Fruit fly (Drosophila melanogaster) whole organism, embryonic: Measurements from ENCODE around the gene Agxt.
A peak's percentile ranks its signal among the peaks of the same experiment; 100 is the strongest.

ENCODE experiments used
- Awh ChIP-seq: fragments of 200-800 bp; sonication (Bioruptor generic); IDR thresholded peaks from 2 replicates; pipeline ENCODE4, ENCODE4 v1.3.6; 2022; ENCODE audit warnings: missing biosample characterization, missing genetic modification characterization
- BtbVII ChIP-seq: fragments of 200-800 bp; sonication (Bioruptor generic); optimal IDR thresholded peaks from 3 replicates; lab custom pipeline; 2017; ENCODE audit warnings: missing biosample characterization, mild to moderate bottlenecking, missing genetic modification characterization
- CG10321 ChIP-seq: fragments of 200-800 bp; sonication (Bioruptor generic); IDR thresholded peaks from 2 replicates; pipeline ENCODE4 v1.3.6; 2022; ENCODE audit warnings: missing biosample characterization, missing genetic modification characterization
- CG10431 ChIP-seq: fragments of 200-800 bp; sonication (Bioruptor generic); optimal IDR thresholded peaks from 3 replicates; lab custom pipeline; 2018; ENCODE audit warnings: missing biosample characterization, mild to moderate bottlenecking, missing genetic modification characterization
- CG10979 ChIP-seq: fragments of 200-800 bp; sonication (Bioruptor generic); optimal IDR thresholded peaks from 2 replicates; lab custom pipeline; 2018; ENCODE audit warnings: missing biosample characterization, mild to moderate bottlenecking, missing genetic modification characterization, moderate library complexity
- CG14014 ChIP-seq: fragments of 200-800 bp; sonication (Bioruptor generic); IDR thresholded peaks from 2 replicates; pipeline ENCODE4 v1.3.6; 2022; ENCODE audit warnings: missing biosample characterization, missing genetic modification characterization
- CG14050 ChIP-seq: fragments of 200-800 bp; sonication (Bioruptor generic); IDR thresholded peaks from 3 replicates; pipeline ENCODE4 v1.3.6; 2022; ENCODE audit warnings: missing biosample characterization, missing genetic modification characterization
- CG14965 ChIP-seq: fragments of 200-800 bp; sonication (Bioruptor generic); optimal IDR thresholded peaks from 2 replicates; lab custom pipeline; 2016; ENCODE audit warnings: missing biosample characterization, missing genetic modification characterization, borderline replicate concordance
- CG15073 ChIP-seq: fragments of 200-800 bp; sonication (Bioruptor generic); optimal IDR thresholded peaks from 2 replicates; lab custom pipeline; 2016; ENCODE audit warnings: missing biosample characterization, missing genetic modification characterization
- CG15479 ChIP-seq: fragments of 200-800 bp; sonication (Bioruptor generic); optimal IDR thresholded peaks from 3 replicates; lab custom pipeline; 2019; ENCODE audit warnings: missing biosample characterization, mild to moderate bottlenecking, missing genetic modification characterization, moderate library complexity
- CG2129 ChIP-seq: fragments of 200-800 bp; sonication (Bioruptor generic); IDR thresholded peaks from 2 replicates; pipeline ENCODE4 v1.3.6; 2022; ENCODE audit warnings: missing biosample characterization, missing genetic modification characterization; ENCODE audit not compliant: partially characterized antibody
- CG34422 ChIP-seq: fragments of 200-800 bp; sonication (Bioruptor generic); IDR thresholded peaks from 3 replicates; pipeline ENCODE4 v1.3.6; 2022; ENCODE audit warnings: missing biosample characterization, missing genetic modification characterization
- CG3995 ChIP-seq: fragments of 200-800 bp; sonication (Bioruptor generic); optimal IDR thresholded peaks from 3 replicates; lab custom pipeline; 2016; ENCODE audit warnings: missing biosample characterization, missing genetic modification characterization
- CG4424 ChIP-seq: fragments of 200-800 bp; sonication (Bioruptor generic); optimal IDR thresholded peaks from 3 replicates; lab custom pipeline; 2016; ENCODE audit warnings: missing biosample characterization, missing genetic modification characterization
- CG4617 ChIP-seq: fragments of 200-800 bp; sonication (Bioruptor generic); optimal IDR thresholded peaks from 3 replicates; lab custom pipeline; 2016; ENCODE audit warnings: missing biosample characterization, missing genetic modification characterization, borderline replicate concordance
- CG7745 ChIP-seq: fragments of 200-800 bp; sonication (Bioruptor generic); optimal IDR thresholded peaks from 2 replicates; lab custom pipeline; 2018; ENCODE audit warnings: missing biosample characterization, mild to moderate bottlenecking, missing genetic modification characterization, moderate library complexity
- CG8944 ChIP-seq: fragments of 200-800 bp; sonication (Bioruptor generic); optimal IDR thresholded peaks from 3 replicates; lab custom pipeline; 2016; ENCODE audit warnings: missing biosample characterization, missing genetic modification characterization
- CG9817 ChIP-seq: fragments of 200-800 bp; sonication (Bioruptor generic); optimal IDR thresholded peaks from 2 replicates; lab custom pipeline; 2018; ENCODE audit warnings: missing biosample characterization, mild to moderate bottlenecking, missing genetic modification characterization, moderate library complexity
- CG9932 ChIP-seq: fragments of 200-800 bp; sonication (Bioruptor generic); IDR thresholded peaks from 2 replicates; pipeline ENCODE4 v1.3.6; 2022; ENCODE audit warnings: missing biosample characterization, missing genetic modification characterization
- CrebB ChIP-seq: fragments of 200-800 bp; sonication (Bioruptor generic); optimal IDR thresholded peaks from 3 replicates; lab custom pipeline; 2018; ENCODE audit warnings: missing biosample characterization, mild to moderate bottlenecking, missing genetic modification characterization
- E2f2 ChIP-seq: fragments of 200-800 bp; sonication (Bioruptor generic); IDR thresholded peaks from 2 replicates; pipeline ENCODE4 v1.3.6; 2022; ENCODE audit warnings: missing biosample characterization, missing genetic modification characterization
- Gug ChIP-seq: fragments of 200-800 bp; sonication (Bioruptor generic); IDR thresholded peaks from 4 replicates; pipeline ENCODE4 v1.3.6; 2022; ENCODE audit warnings: missing biosample characterization, missing genetic modification characterization
- Hand ChIP-seq: fragments of 200-800 bp; sonication (Bioruptor generic); optimal IDR thresholded peaks from 2 replicates; lab custom pipeline; 2017; ENCODE audit warnings: mild to moderate bottlenecking, missing biosample characterization, missing genetic modification reagents, missing genetic modification characterization
- Lpt ChIP-seq: fragments of >200 bp; optimal IDR thresholded peaks from 2 replicates; lab custom pipeline; 2018; ENCODE audit warnings: missing biosample characterization, missing genetic modification characterization
- Nf-YB ChIP-seq: fragments of 200-800 bp; sonication (Bioruptor generic); optimal IDR thresholded peaks from 3 replicates; lab custom pipeline; 2019; ENCODE audit warnings: missing biosample characterization, mild to moderate bottlenecking, missing genetic modification characterization, moderate library complexity
- Poxn ChIP-seq: fragments of 200-800 bp; sonication (Bioruptor generic); IDR thresholded peaks from 2 replicates; pipeline ENCODE4 v1.3.6; 2022; ENCODE audit warnings: missing biosample characterization, missing genetic modification characterization
- Ravus ChIP-seq: fragments of 200-800 bp; sonication (Bioruptor generic); IDR thresholded peaks from 2 replicates; pipeline ENCODE4 v1.3.6; 2022; ENCODE audit warnings: missing biosample characterization, missing genetic modification characterization
- Rx ChIP-seq: fragments of 200-800 bp; sonication (Bioruptor generic); IDR thresholded peaks from 2 replicates; pipeline ENCODE4 v1.3.6; 2022; ENCODE audit warnings: missing biosample characterization, missing genetic modification characterization
- Scr ChIP-seq: fragments of 200-800 bp; sonication (Bioruptor generic); IDR thresholded peaks from 2 replicates; pipeline ENCODE4 v1.3.6; 2022; ENCODE audit warnings: missing biosample characterization, missing genetic modification characterization; ENCODE audit not compliant: partially characterized antibody
- ab ChIP-seq: fragments of 200-800 bp; sonication (Bioruptor generic); optimal IDR thresholded peaks from 2 replicates; lab custom pipeline; 2016; ENCODE audit warnings: missing biosample characterization, missing genetic modification characterization
- bigmax ChIP-seq: fragments of 200-800 bp; sonication (Bioruptor generic); optimal IDR thresholded peaks from 2 replicates; lab custom pipeline; 2018; ENCODE audit warnings: missing biosample characterization, mild to moderate bottlenecking, missing genetic modification characterization
- bowl ChIP-seq: fragments of 200-800 bp; sonication (Bioruptor generic); IDR thresholded peaks from 2 replicates; pipeline ENCODE4 v1.3.6; 2022; ENCODE audit warnings: missing biosample characterization, missing genetic modification characterization
- btn ChIP-seq: fragments of 200-800 bp; sonication (Bioruptor generic); optimal IDR thresholded peaks from 2 replicates; lab custom pipeline; 2016; ENCODE audit warnings: missing biosample characterization, missing genetic modification characterization
- cad ChIP-seq: fragments of >200 bp; optimal IDR thresholded peaks from 2 replicates; lab custom pipeline; 2017; ENCODE audit warnings: missing biosample characterization, missing genetic modification characterization
- cg ChIP-seq: fragments of 200-800 bp; sonication (Bioruptor generic); optimal IDR thresholded peaks from 3 replicates; lab custom pipeline; 2019; ENCODE audit warnings: missing biosample characterization, mild to moderate bottlenecking, missing genetic modification characterization, moderate library complexity
- dati ChIP-seq: fragments of 200-800 bp; sonication (Bioruptor generic); IDR thresholded peaks from 2 replicates; pipeline ENCODE4 v1.3.6; 2022; ENCODE audit warnings: missing biosample characterization, missing genetic modification characterization
- dpn ChIP-seq, 2 experiments: fragments of 200-800 bp; sonication (Bioruptor generic); optimal IDR thresholded peaks; 3 replicates each; lab custom pipeline; 2016; ENCODE audit warnings: missing biosample characterization in 2 of 2, missing genetic modification characterization in 2 of 2
- ewg ChIP-seq: fragments of 200-800 bp; sonication (Bioruptor generic); optimal IDR thresholded peaks from 3 replicates; lab custom pipeline; 2017; ENCODE audit warnings: mild to moderate bottlenecking, missing biosample characterization, missing genetic modification reagents, missing genetic modification characterization
- eyg ChIP-seq: fragments of 200-800 bp; sonication (Bioruptor generic); optimal IDR thresholded peaks from 3 replicates; lab custom pipeline; 2016; ENCODE audit warnings: missing biosample characterization, missing genetic modification characterization
- gcm2 ChIP-seq: fragments of 200-800 bp; sonication (Bioruptor generic); optimal IDR thresholded peaks from 2 replicates; lab custom pipeline; 2016; ENCODE audit warnings: missing biosample characterization, missing genetic modification characterization
- gem ChIP-seq: fragments of 200-800 bp; sonication (Bioruptor generic); optimal IDR thresholded peaks from 2 replicates; lab custom pipeline; 2019; ENCODE audit warnings: missing biosample characterization, mild to moderate bottlenecking, missing genetic modification characterization, moderate library complexity
- jigr1 ChIP-seq: fragments of 200-800 bp; sonication (Bioruptor generic); IDR thresholded peaks from 3 replicates; pipeline ENCODE4 v1.3.6; 2022; ENCODE audit warnings: missing biosample characterization, missing genetic modification characterization
- jing ChIP-seq: fragments of 200-800 bp; sonication (Bioruptor generic); optimal IDR thresholded peaks from 2 replicates; lab custom pipeline; 2018; ENCODE audit warnings: missing biosample characterization, mild to moderate bottlenecking, missing genetic modification characterization
- jumu ChIP-seq: fragments of 200-800 bp; sonication (Bioruptor generic); optimal IDR thresholded peaks from 3 replicates; lab custom pipeline; 2016; ENCODE audit warnings: missing biosample characterization, missing genetic modification characterization
- lbe ChIP-seq: fragments of 200-800 bp; sonication (Bioruptor generic); optimal IDR thresholded peaks from 2 replicates; lab custom pipeline; 2016; ENCODE audit warnings: missing biosample characterization, mild to moderate bottlenecking, missing genetic modification characterization
- onecut ChIP-seq: fragments of 200-800 bp; sonication (Bioruptor generic); IDR thresholded peaks from 2 replicates; pipeline ENCODE4 v1.3.6; 2022; ENCODE audit warnings: missing biosample characterization, missing genetic modification characterization
- pfk ChIP-seq: fragments of 200-800 bp; sonication (Bioruptor generic); optimal IDR thresholded peaks from 2 replicates; lab custom pipeline; 2018; ENCODE audit warnings: missing biosample characterization, mild to moderate bottlenecking, missing genetic modification characterization, moderate library complexity
- pzg ChIP-seq: fragments of 200-800 bp; sonication (Bioruptor generic); optimal IDR thresholded peaks from 3 replicates; lab custom pipeline; 2018; ENCODE audit warnings: missing biosample characterization, mild to moderate bottlenecking, missing genetic modification characterization, moderate library complexity
- zen2 ChIP-seq: fragments of 200-800 bp; sonication (Bioruptor generic); IDR thresholded peaks from 3 replicates; pipeline ENCODE4 v1.3.6; 2022; ENCODE audit warnings: missing biosample characterization, missing genetic modification characterization; ENCODE audit not compliant: partially characterized antibody
- zfh1 ChIP-seq: fragments of 200-800 bp; sonication (Bioruptor generic); IDR thresholded peaks from 3 replicates; pipeline ENCODE4 v1.3.6; 2022; ENCODE audit warnings: missing biosample characterization, missing genetic modification characterization

The Agxt gene

dm6 chrX:6533101-6533636, 4.4 kb downstream of the Agxt start, which contains the start of gene RpL7A (continued):
- TF ChIP-seq jumu (GFP tag; lab: Kevin White, UChicago) (peak; percentile 8), cg (GFP tag; lab: Kevin White, UChicago) (no peak), CG14014 (peak; percentile 50; the same call in 1 of the 2 replicates), CG9932 (peak; percentile 29; the same call in 1 of the 2 replicates), cad (GFP tag; lab: Kevin White, UChicago) (no peak), lbe (no peak), bigmax (peak; percentile 37), Poxn (GFP tag; lab: Robert Waterston, UW) (no peak), Lpt (GFP tag; lab: Kevin White, UChicago) (no peak), CG7745 (tag; lab: Kevin White, UChicago) (no peak), bowl (no peak), pzg (GFP tag; lab: Kevin White, UChicago) (peak; percentile 60), Rx (GFP tag; lab: Robert Waterston, UW) (peak; percentile 74), Awh (GFP tag; lab: Robert Waterston, UW) (peak; percentile 72), CG10431 (GFP tag; lab: Kevin White, UChicago) (peak; percentile 81), ewg (GFP tag; lab: Kevin White, UChicago) (peak; percentile 60), pfk (GFP tag; lab: Kevin White, UChicago) (peak; percentile 73), CG14965 (no peak), CrebB (peak; percentile 75), CG2129 (no peak), CG14050 (GFP tag; lab: Robert Waterston, UW) (0 out of 3 replicates have a peak, but pooled peaks have one; percentile 44), zfh1 (GFP tag; lab: Robert Waterston, UW) (peak; percentile 80), CG15073 (no peak), CG3995 (GFP tag; lab: Kevin White, UChicago) (peak; percentile 57), dpn (GFP tag; optimal IDR thresholded peaks at IDR 0.05; lab: Kevin White, UChicago) (peak in 1 of 2 experiments; percentile 61), CG4617 (GFP tag; lab: Kevin White, UChicago) (peak; percentile 3), dati (GFP tag; lab: Robert Waterston, UW) (peak; percentile 31; the same call in 1 of the 2 replicates), Nf-YB (GFP tag; lab: Kevin White, UChicago) (peak; percentile 33), CG10321 (peak; percentile 34; the same call in 1 of the 2 replicates), gem (tag; lab: Kevin White, UChicago) (no peak), Ravus (GFP tag; lab: Robert Waterston, UW) (no peak), Scr (GFP tag; lab: Robert Waterston, UW) (no peak), BtbVII (peak; percentile 71), Gug (GFP tag; lab: Robert Waterston, UW) (no peak; the same call in 3 of the 4 replicates), gcm2 (GFP tag; lab: Kevin White, UChicago) (no peak), btn (no peak), ab (GFP tag; lab: Kevin White, UChicago) (no peak), jigr1 (GFP tag; lab: Robert Waterston, UW) (no peak), CG9817 (tag; lab: Kevin White, UChicago) (peak; percentile 25), jing (GFP tag; lab: Kevin White, UChicago) (no peak), eyg (GFP tag; lab: Kevin White, UChicago) (peak; percentile 47), CG4424 (GFP tag; lab: Kevin White, UChicago) (peak; percentile 45), E2f2 (peak; percentile 15; the same call in 1 of the 2 replicates), CG15479 (no peak), onecut (GFP tag; lab: Robert Waterston, UW) (peak; percentile 73), Hand (GFP tag; lab: Kevin White, UChicago) (peak; percentile 67), CG8944 (GFP tag; lab: Kevin White, UChicago) (no peak), CG10979 (peak; percentile 13), zen2 (GFP tag; lab: Robert Waterston, UW) (no peak), CG34422 (GFP tag; lab: Robert Waterston, UW) (peak; percentile 65; the same call in 2 of the 3 replicates)
